Fruit fly (Drosophila melanogaster) whole organism, wandering third instar larva: Measurements from ENCODE around the gene neb.

Experiments
- Abd-B ChIP-seq: fragments of >200 bp; optimal IDR thresholded peaks from 2 replicates; lab custom pipeline; 2017; ENCODE audit warnings: missing biosample characterization, missing genetic modification characterization
- CG32264 ChIP-seq: fragments of 200-800 bp; sonication (Bioruptor generic); optimal IDR thresholded peaks from 2 replicates; lab custom pipeline; 2016; ENCODE audit warnings: missing biosample characterization, missing genetic modification characterization
- CG9705 ChIP-seq: fragments of 200-800 bp; sonication (Bioruptor generic); optimal IDR thresholded peaks from 2 replicates; lab custom pipeline; 2018; ENCODE audit warnings: missing biosample characterization, mild to moderate bottlenecking, missing genetic modification characterization
- CrebA ChIP-seq: fragments of 200-800 bp; sonication (Bioruptor generic); optimal IDR thresholded peaks from 2 replicates; lab custom pipeline; 2016; ENCODE audit warnings: missing biosample characterization, mild to moderate bottlenecking, missing genetic modification characterization, borderline replicate concordance
- Dfd ChIP-seq: fragments of >200 bp; optimal IDR thresholded peaks from 2 replicates; lab custom pipeline; 2017; ENCODE audit warnings: missing biosample characterization, missing genetic modification characterization
- Dif ChIP-seq: fragments of 200-275, 200-300 bp; sonication (Bioruptor generic); optimal IDR thresholded peaks from 2 replicates; lab custom pipeline; 2018; ENCODE audit warnings: missing biosample characterization, missing genetic modification characterization; ENCODE audit not compliant: partially characterized antibody
- GATAd ChIP-seq: sonication (Bioruptor generic); optimal IDR thresholded peaks from 2 replicates; lab custom pipeline; 2016; ENCODE audit warnings: missing biosample characterization, missing genetic modification characterization
- HLH106 ChIP-seq: fragments of 200-800 bp; optimal IDR thresholded peaks from 3 replicates; lab custom pipeline; 2019; ENCODE audit warnings: missing biosample characterization, mild to moderate bottlenecking, missing genetic modification characterization, moderate library complexity
- Hnf4 ChIP-seq: fragments of 200-800 bp; sonication (Bioruptor generic); optimal IDR thresholded peaks from 2 replicates; lab custom pipeline; 2016; ENCODE audit warnings: missing biosample characterization, mild to moderate bottlenecking, missing genetic modification characterization
- Hr78 ChIP-seq: fragments of >200 bp; optimal IDR thresholded peaks from 2 replicates; lab custom pipeline; 2017; ENCODE audit warnings: missing biosample characterization, missing genetic modification characterization
- Hr83 ChIP-seq: fragments of 200-300 bp; sonication (Bioruptor generic); optimal IDR thresholded peaks from 2 replicates; lab custom pipeline; 2016; ENCODE audit warnings: missing biosample characterization, mild to moderate bottlenecking, missing genetic modification characterization, moderate library complexity; ENCODE audit not compliant: poor library complexity, severe bottlenecking
- Jra ChIP-seq: sonication (Bioruptor generic); optimal IDR thresholded peaks from 2 replicates; lab custom pipeline; 2016; ENCODE audit warnings: missing biosample characterization, missing genetic modification characterization
- Mio ChIP-seq: sonication (Bioruptor generic); optimal IDR thresholded peaks from 2 replicates; lab custom pipeline; 2016; ENCODE audit warnings: missing biosample characterization, missing genetic modification characterization
- Myc ChIP-seq: fragments of >200 bp; optimal IDR thresholded peaks from 2 replicates; lab custom pipeline; 2017
- N ChIP-seq: fragments of >200 bp; optimal IDR thresholded peaks from 2 replicates; lab custom pipeline; 2018; ENCODE audit warnings: missing biosample characterization, missing external identifiers, missing genetic modification characterization
- OdsH ChIP-seq: fragments of 200-800 bp; sonication (Bioruptor generic); optimal IDR thresholded peaks from 2 replicates; lab custom pipeline; 2016; ENCODE audit warnings: missing biosample characterization, mild to moderate bottlenecking, missing genetic modification characterization
- Rel ChIP-seq, 2 experiments: fragments of 200-800 bp; sonication (Bioruptor generic) in 1 of 2; optimal IDR thresholded peaks; 2 replicates in 1 of 2; 3 replicates in 1 of 2; lab custom pipeline; 2016 to 2019; ENCODE audit warnings: mild to moderate bottlenecking in 2 of 2, missing biosample characterization in 2 of 2, missing genetic modification characterization in 2 of 2, moderate library complexity in 1 of 2
- Sp1 ChIP-seq: fragments of 200-800 bp; sonication (Bioruptor generic); optimal IDR thresholded peaks from 3 replicates; lab custom pipeline; 2019; ENCODE audit warnings: missing biosample characterization, mild to moderate bottlenecking, missing genetic modification characterization, moderate library complexity
- Vsx2 ChIP-seq: fragments of 200-300, 225-300 bp; sonication (Bioruptor generic); optimal IDR thresholded peaks from 2 replicates; lab custom pipeline; 2018; ENCODE audit warnings: missing biosample characterization, missing genetic modification characterization; ENCODE audit not compliant: partially characterized antibody
- br ChIP-seq: fragments of 200-800 bp; sonication (Bioruptor generic); optimal IDR thresholded peaks from 2 replicates; lab custom pipeline; 2016; ENCODE audit warnings: missing biosample characterization, missing genetic modification characterization
- brk ChIP-seq: fragments of 200-800 bp; sonication (Bioruptor generic); optimal IDR thresholded peaks from 2 replicates; lab custom pipeline; 2016; ENCODE audit warnings: missing biosample characterization, mild to moderate bottlenecking, missing genetic modification characterization
- dl ChIP-seq, 2 experiments: fragments of 175-275, 200-275 bp in 1 of 2; fragments of 200-275 bp in 1 of 2; sonication (Bioruptor generic); optimal IDR thresholded peaks; lab custom pipeline; 2018; ENCODE audit warnings: mild to moderate bottlenecking in 2 of 2, missing biosample characterization in 2 of 2, missing genetic modification characterization in 2 of 2, moderate library complexity in 2 of 2; ENCODE audit not compliant: partially characterized antibody in 2 of 2, insufficient read depth in 1 of 2
- dmrt93B ChIP-seq: fragments of 200-800 bp; sonication (Bioruptor generic); optimal IDR thresholded peaks from 2 replicates; lab custom pipeline; 2018; ENCODE audit warnings: missing biosample characterization, mild to moderate bottlenecking, missing genetic modification characterization
- dsf ChIP-seq: sonication (Bioruptor generic); optimal IDR thresholded peaks from 2 replicates; lab custom pipeline; 2016; ENCODE audit warnings: missing biosample characterization, missing genetic modification characterization, borderline replicate concordance
- ey ChIP-seq: fragments of 200-800 bp; sonication (Bioruptor generic); optimal IDR thresholded peaks from 2 replicates; lab custom pipeline; 2016; ENCODE audit warnings: missing biosample characterization, missing genetic modification characterization
- foxo ChIP-seq, 2 experiments: fragments of 200-800 bp; sonication (Bioruptor generic); optimal IDR thresholded peaks; 2 replicates in 1 of 2; 3 replicates in 1 of 2; lab custom pipeline; 2016 to 2017; ENCODE audit warnings: missing biosample characterization in 2 of 2, missing genetic modification characterization in 2 of 2
- fru ChIP-seq: fragments of 200-800 bp; sonication (Bioruptor generic); optimal IDR thresholded peaks from 3 replicates; lab custom pipeline; 2016; ENCODE audit warnings: missing biosample characterization, mild to moderate bottlenecking, missing genetic modification characterization
- h ChIP-seq: fragments of 200-800 bp; sonication (Bioruptor generic); optimal IDR thresholded peaks from 3 replicates; lab custom pipeline; 2016; ENCODE audit warnings: missing biosample characterization, mild to moderate bottlenecking, missing genetic modification characterization
- jim ChIP-seq: fragments of 175-275, 200-325 bp; sonication (Bioruptor generic); optimal IDR thresholded peaks from 2 replicates; lab custom pipeline; 2016; ENCODE audit warnings: missing biosample characterization, mild to moderate bottlenecking, missing genetic modification characterization
- lola ChIP-seq: fragments of >200 bp; optimal IDR thresholded peaks from 2 replicates; lab custom pipeline; 2017; ENCODE audit warnings: missing biosample characterization, missing genetic modification characterization
- pan ChIP-seq: fragments of >200 bp; optimal IDR thresholded peaks from 2 replicates; lab custom pipeline; 2017
- psq ChIP-seq: fragments of 200-800 bp; sonication (Bioruptor generic); optimal IDR thresholded peaks from 3 replicates; lab custom pipeline; 2017; ENCODE audit warnings: missing biosample characterization, mild to moderate bottlenecking, missing genetic modification characterization, moderate library complexity
- rgr ChIP-seq: fragments of 200-800 bp; sonication (Bioruptor generic); optimal IDR thresholded peaks from 3 replicates; lab custom pipeline; 2016; ENCODE audit warnings: missing biosample characterization, mild to moderate bottlenecking, missing genetic modification characterization
- sage ChIP-seq: fragments of 200-800 bp; sonication (Bioruptor generic); optimal IDR thresholded peaks from 2 replicates; lab custom pipeline; 2016; ENCODE audit warnings: missing biosample characterization, mild to moderate bottlenecking, missing genetic modification characterization
- sv ChIP-seq: fragments of 200-800 bp; sonication (Bioruptor generic); optimal IDR thresholded peaks from 3 replicates; lab custom pipeline; 2016; ENCODE audit warnings: missing biosample characterization, missing genetic modification characterization
- tai ChIP-seq: sonication (Bioruptor generic); optimal IDR thresholded peaks from 2 replicates; lab custom pipeline; 2016; ENCODE audit warnings: missing biosample characterization, missing genetic modification characterization
- usp ChIP-seq: fragments of >200 bp; optimal IDR thresholded peaks from 2 replicates; lab custom pipeline; 2017; ENCODE audit warnings: missing biosample characterization, missing genetic modification characterization
- woc ChIP-seq: sonication (Bioruptor generic); optimal IDR thresholded peaks from 2 replicates; lab custom pipeline; 2016; ENCODE audit warnings: missing biosample characterization, mild to moderate bottlenecking, missing genetic modification characterization

Gene neb

dm6 chr2L:20075234-20075803, at the start of gene neb, which contains the start of gene pr:
TSS of gene neb (plus strand) at chr2L:20075757.
TSS of gene pr (minus strand) at chr2L:20075458.
- TF ChIP-seq dsf (GFP tag; lab: Kevin White, UChicago) = no peak
- TF ChIP-seq dmrt93B (GFP tag; lab: Kevin White, UChicago) = no peak
- TF ChIP-seq pan (lab: Kevin White, UChicago) = no peak
- peak; percentile 81 for TF ChIP-seq Myc (lab: Kevin White, UChicago)
- TF ChIP-seq foxo (GFP tag; optimal IDR thresholded peaks at IDR 0.05; lab: Kevin White, UChicago) = peak in 1 of 2 experiments; percentile 68
- TF ChIP-seq rgr (GFP tag; lab: Kevin White, UChicago) = peak; percentile 54
- TF ChIP-seq dl (GFP tag; optimal IDR thresholded peaks at IDR 0.05; lab: Kevin White, UChicago; ENCODE audit: insufficient read depth in 1 of 2, partially characterized antibody in 2 of 2) = no peak
- peak; percentile 62 for TF ChIP-seq fru (GFP tag; lab: Kevin White, UChicago)
- TF ChIP-seq Abd-B (GFP tag; lab: Kevin White, UChicago) = no peak
- peak; percentile 77 for TF ChIP-seq Vsx2
- peak; percentile 53 for TF ChIP-seq ey (GFP tag; lab: Kevin White, UChicago)
- TF ChIP-seq psq (GFP tag; lab: Kevin White, UChicago) = peak; percentile 33
- no peak for TF ChIP-seq N (GFP tag; lab: Kevin White, UChicago)
- peak; percentile 30 for TF ChIP-seq CG32264 (GFP tag; lab: Kevin White, UChicago)
- TF ChIP-seq Dif (GFP tag; lab: Kevin White, UChicago) = no peak
- TF ChIP-seq tai (GFP tag; lab: Kevin White, UChicago) = no peak
- peak; percentile 37 for TF ChIP-seq brk (GFP tag; lab: Kevin White, UChicago)
- TF ChIP-seq Hr83 (GFP tag; lab: Kevin White, UChicago) = no peak
- TF ChIP-seq Rel (GFP tag; optimal IDR thresholded peaks at IDR 0.05; lab: Kevin White, UChicago) = no peak
- TF ChIP-seq Rel (tag; optimal IDR thresholded peaks at IDR 0.05; lab: Kevin White, UChicago) = peak; percentile 55
- TF ChIP-seq lola = no peak
- TF ChIP-seq CrebA (GFP tag; lab: Kevin White, UChicago) = no peak
- TF ChIP-seq OdsH (GFP tag; lab: Kevin White, UChicago) = peak; percentile 45
- TF ChIP-seq jim = no peak
- peak; percentile 7 for TF ChIP-seq HLH106 (tag; lab: Kevin White, UChicago)
- no peak for TF ChIP-seq GATAd (GFP tag; lab: Kevin White, UChicago)
- TF ChIP-seq sage (GFP tag; lab: Kevin White, UChicago) = peak; percentile 58
- no peak for TF ChIP-seq usp (GFP tag; lab: Kevin White, UChicago)
- TF ChIP-seq Jra = peak; percentile 15
- peak; percentile 50 for TF ChIP-seq sv (GFP tag; lab: Kevin White, UChicago)
- peak; percentile 71 for TF ChIP-seq Sp1 (GFP tag; lab: Kevin White, UChicago)
- TF ChIP-seq h (GFP tag; lab: Kevin White, UChicago) = peak; percentile 77
- peak; percentile 49 for TF ChIP-seq woc (GFP tag; lab: Kevin White, UChicago)
- no peak for TF ChIP-seq Hr78
- no peak for TF ChIP-seq Dfd (GFP tag; lab: Kevin White, UChicago)
- peak; percentile 8 for TF ChIP-seq br (GFP tag; lab: Kevin White, UChicago)
- TF ChIP-seq Hnf4 = peak; percentile 58
- TF ChIP-seq CG9705 = no peak
- TF ChIP-seq Mio (GFP tag; lab: Kevin White, UChicago) = no peak

- TF ChIP-seq Hr83 (GFP tag; lab: Kevin White, UChicago) = no peak
- TF ChIP-seq CG9705 = no peak
- TF ChIP-seq sage (GFP tag; lab: Kevin White, UChicago) = no peak
- TF ChIP-seq OdsH (GFP tag; lab: Kevin White, UChicago) = no peak
- TF ChIP-seq tai (GFP tag; lab: Kevin White, UChicago) = no peak
- no peak for TF ChIP-seq Myc (lab: Kevin White, UChicago)
- TF ChIP-seq CG32264 (GFP tag; lab: Kevin White, UChicago) = no peak
- no peak for TF ChIP-seq br (GFP tag; lab: Kevin White, UChicago)
- no peak for TF ChIP-seq N (GFP tag; lab: Kevin White, UChicago)
- TF ChIP-seq fru (GFP tag; lab: Kevin White, UChicago) = no peak
- TF ChIP-seq GATAd (GFP tag; lab: Kevin White, UChicago) = no peak
- no peak for TF ChIP-seq dl (GFP tag; optimal IDR thresholded peaks at IDR 0.05; lab: Kevin White, UChicago; ENCODE audit: insufficient read depth in 1 of 2, partially characterized antibody in 2 of 2)
- TF ChIP-seq jim = no peak
- TF ChIP-seq CrebA (GFP tag; lab: Kevin White, UChicago) = no peak
- TF ChIP-seq foxo (GFP tag; optimal IDR thresholded peaks at IDR 0.05; lab: Kevin White, UChicago) = no peak
- no peak for TF ChIP-seq woc (GFP tag; lab: Kevin White, UChicago)
- TF ChIP-seq dmrt93B (GFP tag; lab: Kevin White, UChicago) = no peak
- no peak for TF ChIP-seq h (GFP tag; lab: Kevin White, UChicago)
- TF ChIP-seq brk (GFP tag; lab: Kevin White, UChicago) = no peak
Observed at dm6 chr2L:20026351-20026849, 49.2 kb upstream of the neb start.
